Fruit fly (Drosophila melanogaster) whole organism, adult: ENCODE data around the gene sdt.
A peak's percentile ranks its signal among the peaks of the same experiment; 100 is the strongest.

Experiments
- CG11617 ChIP-seq: fragments of 200-800 bp; sonication (Bioruptor generic); optimal IDR thresholded peaks from 2 replicates; lab custom pipeline; 2017; ENCODE audit warnings: mild to moderate bottlenecking, missing biosample characterization, missing genetic modification reagents, missing genetic modification characterization
- CG12768 ChIP-seq: fragments of 200-800 bp; sonication (Bioruptor generic); optimal IDR thresholded peaks from 2 replicates; lab custom pipeline; 2017; ENCODE audit warnings: missing biosample characterization, missing genetic modification characterization, mild to moderate bottlenecking, moderate library complexity, missing genetic modification reagents
- CG14711 ChIP-seq: fragments of 200-800 bp; sonication (Bioruptor generic); optimal IDR thresholded peaks from 2 replicates; lab custom pipeline; 2018; ENCODE audit warnings: missing biosample characterization, mild to moderate bottlenecking, missing genetic modification characterization, moderate library complexity
- CG1620 ChIP-seq: fragments of 200-800 bp; sonication (Bioruptor generic); optimal IDR thresholded peaks from 2 replicates; lab custom pipeline; 2016; ENCODE audit warnings: missing biosample characterization, missing genetic modification characterization
- CG33017 ChIP-seq: fragments of 200-800 bp; sonication (Bioruptor generic); optimal IDR thresholded peaks from 2 replicates; lab custom pipeline; 2018; ENCODE audit warnings: missing biosample characterization, mild to moderate bottlenecking, missing genetic modification characterization, moderate library complexity
- CG5204 ChIP-seq: fragments of 200-800 bp; sonication (Bioruptor generic); optimal IDR thresholded peaks from 2 replicates; lab custom pipeline; 2016; ENCODE audit warnings: missing biosample characterization, missing genetic modification characterization
- CG7045 ChIP-seq: fragments of 200-800 bp; sonication (Bioruptor generic); optimal IDR thresholded peaks from 2 replicates; lab custom pipeline; 2017; ENCODE audit warnings: missing biosample characterization, mild to moderate bottlenecking, missing genetic modification characterization
- CG7101 ChIP-seq: fragments of 200-800 bp; sonication (Bioruptor generic); optimal IDR thresholded peaks from 2 replicates; lab custom pipeline; 2018; ENCODE audit warnings: missing biosample characterization, mild to moderate bottlenecking, missing genetic modification characterization, moderate library complexity
- Clk ChIP-seq: fragments of 200-800 bp; sonication (Bioruptor generic); optimal IDR thresholded peaks from 2 replicates; lab custom pipeline; 2017; ENCODE audit warnings: missing biosample characterization, missing genetic modification characterization
- Crg-1 ChIP-seq: fragments of 200-800 bp; sonication (Bioruptor generic); optimal IDR thresholded peaks from 2 replicates; lab custom pipeline; 2016; ENCODE audit warnings: missing biosample characterization, missing genetic modification characterization
- Hr96 ChIP-seq: fragments of 200-800 bp; sonication (Bioruptor generic); optimal IDR thresholded peaks from 2 replicates; lab custom pipeline; 2016; ENCODE audit warnings: missing biosample characterization, missing genetic modification characterization
- Mnt ChIP-seq: fragments of 200-800 bp; sonication (Bioruptor generic); optimal IDR thresholded peaks from 2 replicates; lab custom pipeline; 2016; ENCODE audit warnings: missing biosample characterization, mild to moderate bottlenecking, missing genetic modification characterization
- bab1 ChIP-seq: fragments of 200-800 bp; sonication (Bioruptor generic); optimal IDR thresholded peaks from 3 replicates; lab custom pipeline; 2019; ENCODE audit warnings: missing biosample characterization, mild to moderate bottlenecking, missing genetic modification characterization, moderate library complexity
- cic ChIP-seq: fragments of 200-800 bp; sonication (Bioruptor generic); optimal IDR thresholded peaks from 2 replicates; lab custom pipeline; 2017; ENCODE audit warnings: missing biosample characterization, mild to moderate bottlenecking, missing genetic modification characterization, moderate library complexity
- cnc ChIP-seq, 2 experiments: fragments of >200 bp; optimal IDR thresholded peaks; 2 replicates each; lab custom pipeline; 2017
- kay ChIP-seq: fragments of 200-800 bp; sonication (Bioruptor generic); peaks from one replicate; lab custom pipeline; 2016; ENCODE audit warnings: missing biosample characterization, missing genetic modification characterization, borderline replicate concordance
- ovo ChIP-seq: fragments of 200-800 bp; sonication (Bioruptor generic); optimal IDR thresholded peaks from 2 replicates; lab custom pipeline; 2016; ENCODE audit warnings: missing biosample characterization, missing genetic modification characterization
- pad ChIP-seq: fragments of 200-800 bp; sonication (Bioruptor generic); optimal IDR thresholded peaks from 3 replicates; lab custom pipeline; 2017; ENCODE audit warnings: missing biosample characterization, missing genetic modification characterization, mild to moderate bottlenecking, moderate library complexity, missing genetic modification reagents
- tj ChIP-seq: fragments of 200-800 bp; sonication (Bioruptor generic); optimal IDR thresholded peaks from 3 replicates; lab custom pipeline; 2017; ENCODE audit warnings: missing biosample characterization, mild to moderate bottlenecking, missing genetic modification characterization, moderate library complexity
- toe ChIP-seq: fragments of 200-800 bp; sonication (Bioruptor generic); optimal IDR thresholded peaks from 2 replicates; lab custom pipeline; 2016; ENCODE audit warnings: missing biosample characterization, missing genetic modification characterization

The sdt gene

dm6 chrX:8170166-8170565, 8.2 kb upstream of the sdt start, which contains the start of gene CG2278:
CG2278 (minus strand) TSS chrX:8170266.
- TF ChIP-seq CG33017 (tag; lab: Kevin White, UChicago) (no peak), cnc (optimal IDR thresholded peaks at IDR 0.05; lab: Kevin White, UChicago) (no peak), toe (GFP tag; lab: Kevin White, UChicago) (no peak), CG7101 (tag; lab: Kevin White, UChicago) (no peak), ovo (GFP tag; lab: Kevin White, UChicago) (no peak), CG1620 (GFP tag; lab: Kevin White, UChicago) (no peak), bab1 (GFP tag; lab: Kevin White, UChicago) (no peak), Mnt (GFP tag; lab: Kevin White, UChicago) (no peak), Clk (GFP tag; lab: Kevin White, UChicago) (no peak), pad (GFP tag; lab: Kevin White, UChicago) (no peak)

dm6 chrX:8176291-8177029, 1.9 kb upstream of the sdt start:
- TF ChIP-seq CG11617 (GFP tag; lab: Kevin White, UChicago) = peak; percentile 19
- TF ChIP-seq CG33017 (tag; lab: Kevin White, UChicago) = no peak
- peak; percentile 80 for TF ChIP-seq CG14711 (tag; lab: Kevin White, UChicago)
- peak; percentile 29 for TF ChIP-seq tj (GFP tag; lab: Kevin White, UChicago)
- TF ChIP-seq CG7045 (GFP tag; lab: Kevin White, UChicago) = no peak
- no peak for TF ChIP-seq CG1620 (GFP tag; lab: Kevin White, UChicago)
- no peak for TF ChIP-seq ovo (GFP tag; lab: Kevin White, UChicago)
- TF ChIP-seq Crg-1 = no peak
- no peak for TF ChIP-seq Clk (GFP tag; lab: Kevin White, UChicago)
- no peak for TF ChIP-seq cnc (optimal IDR thresholded peaks at IDR 0.05; lab: Kevin White, UChicago)
- no peak for TF ChIP-seq bab1 (GFP tag; lab: Kevin White, UChicago)
- no peak for TF ChIP-seq pad (GFP tag; lab: Kevin White, UChicago)
- TF ChIP-seq Hr96 = no peak
- peak; percentile 51 for TF ChIP-seq Mnt (GFP tag; lab: Kevin White, UChicago)

dm6 chrX:8177030-8177349, 1.4 kb upstream of the sdt start, which contains the start of gene slpr:
slpr (minus strand) TSS chrX:8177185.
- TF ChIP-seq CG14711 (tag; lab: Kevin White, UChicago) (peak; percentile 38), CG7101 (tag; lab: Kevin White, UChicago) (no peak)

- TF ChIP-seq Crg-1 = no peak
- peak; percentile 17 for TF ChIP-seq pad (GFP tag; lab: Kevin White, UChicago)
Measured at dm6 chrX:8177742-8178141, 607 bp upstream of the sdt start.

- TF ChIP-seq CG12768 (GFP tag; lab: Kevin White, UChicago) (no peak), Hr96 (no peak), cnc (optimal IDR thresholded peaks at IDR 0.05; lab: Kevin White, UChicago) (no peak), toe (GFP tag; lab: Kevin White, UChicago) (no peak), CG11617 (GFP tag; lab: Kevin White, UChicago) (no peak), Crg-1 (no peak), Mnt (GFP tag; lab: Kevin White, UChicago) (no peak), CG14711 (tag; lab: Kevin White, UChicago) (no peak), CG33017 (tag; lab: Kevin White, UChicago) (no peak), CG7101 (tag; lab: Kevin White, UChicago) (no peak), Clk (GFP tag; lab: Kevin White, UChicago) (no peak), CG7045 (GFP tag; lab: Kevin White, UChicago) (no peak), tj (GFP tag; lab: Kevin White, UChicago) (no peak), pad (GFP tag; lab: Kevin White, UChicago) (no peak), kay (GFP tag; lab: Kevin White, UChicago) (no peak), CG5204 (GFP tag; lab: Kevin White, UChicago) (no peak), CG1620 (GFP tag; lab: Kevin White, UChicago) (no peak), ovo (GFP tag; lab: Kevin White, UChicago) (no peak)
Measured at dm6 chrX:8178989-8179388, 640 bp downstream of the sdt start.

dm6 chrX:8179858-8180257, 1.5 kb downstream of the sdt start:
- TF ChIP-seq ovo (GFP tag; lab: Kevin White, UChicago) (no peak), bab1 (GFP tag; lab: Kevin White, UChicago) (no peak), toe (GFP tag; lab: Kevin White, UChicago) (no peak), pad (GFP tag; lab: Kevin White, UChicago) (no peak), Hr96 (no peak), kay (GFP tag; lab: Kevin White, UChicago) (no peak), CG12768 (GFP tag; lab: Kevin White, UChicago) (no peak), Clk (GFP tag; lab: Kevin White, UChicago) (no peak), CG14711 (tag; lab: Kevin White, UChicago) (no peak), CG11617 (GFP tag; lab: Kevin White, UChicago) (no peak)

- no peak for TF ChIP-seq Mnt (GFP tag; lab: Kevin White, UChicago)
- no peak for TF ChIP-seq CG11617 (GFP tag; lab: Kevin White, UChicago)
- no peak for TF ChIP-seq CG33017 (tag; lab: Kevin White, UChicago)
- no peak for TF ChIP-seq CG1620 (GFP tag; lab: Kevin White, UChicago)
- TF ChIP-seq cic (GFP tag; lab: Kevin White, UChicago) = no peak
- no peak for TF ChIP-seq toe (GFP tag; lab: Kevin White, UChicago)
- no peak for TF ChIP-seq CG7045 (GFP tag; lab: Kevin White, UChicago)
- TF ChIP-seq Clk (GFP tag; lab: Kevin White, UChicago) = no peak
- no peak for TF ChIP-seq CG12768 (GFP tag; lab: Kevin White, UChicago)
- TF ChIP-seq tj (GFP tag; lab: Kevin White, UChicago) = no peak
Measured at dm6 chrX:8192191-8192590, 13.8 kb downstream of the sdt start.
